Fruit fly (Drosophila melanogaster): Measurements from ENCODE around the gene CG11147.

CG11147 gene

DNA sequence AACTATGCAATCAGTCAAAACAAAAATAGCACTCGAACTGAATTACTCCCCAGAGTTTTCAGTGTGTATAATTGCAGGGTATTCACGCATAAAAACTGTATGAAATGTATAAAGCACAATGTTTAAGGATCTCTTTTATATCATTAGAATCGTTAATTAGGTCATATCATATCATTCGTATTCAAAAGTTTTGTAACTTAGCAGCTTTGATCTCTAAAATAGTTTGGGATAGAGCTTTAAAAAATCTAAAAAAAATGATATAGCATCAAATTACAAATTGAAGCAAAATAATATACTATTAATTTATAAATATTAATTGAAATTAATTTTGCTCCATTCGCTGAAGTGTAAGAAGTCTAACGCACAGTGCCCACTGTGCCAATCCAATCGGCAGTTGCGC lies 10.6 kb downstream of the CG11147 start (continued):
- TF ChIP-seq CG11902 (GFP tag; optimal IDR thresholded peaks at IDR 0.05) = no peak
- peak; percentile 56 for TF ChIP-seq svp (GFP tag)
- TF ChIP-seq CG32006 (GFP tag; optimal IDR thresholded peaks at IDR 0.05) = peak; percentile 64
- TF ChIP-seq Eip78C (GFP tag) = peak; percentile 64
- peak; percentile 3 for TF ChIP-seq CG3032 (tag; optimal IDR thresholded peaks at IDR 0.05)

DNA sequence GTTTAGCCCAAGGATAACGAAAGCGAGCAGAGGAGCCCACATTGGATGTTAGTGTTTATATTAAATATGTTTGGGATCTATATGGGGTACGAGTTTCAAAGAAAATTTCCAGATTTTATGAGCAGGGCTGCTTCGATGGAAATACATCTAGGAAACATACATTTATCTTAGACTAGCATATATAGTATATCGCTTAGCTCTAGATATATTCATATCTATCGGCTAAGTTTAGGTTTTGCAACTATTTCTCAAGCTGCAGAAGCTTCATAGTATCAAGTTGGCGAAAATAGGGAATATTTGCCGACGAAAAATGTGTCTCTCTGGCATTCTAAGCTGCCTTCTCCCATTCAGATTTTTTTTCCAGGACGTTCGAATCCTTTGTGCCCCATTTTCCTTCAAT lies 12.3 kb downstream of the CG11147 start, which contains the start of gene CG14006:
Gene CG14006 (minus strand): TSS at position 101 of the 400 bp plus-strand sequence.
- TF ChIP-seq CG6854 (GFP tag; optimal IDR thresholded peaks at IDR 0.05) (no peak), salr (GFP tag; optimal IDR thresholded peaks at IDR 0.05) (no peak), CG6163 (GFP tag; IDR thresholded peaks at IDR 0.05) (no peak), CG10631 (GFP tag; optimal IDR thresholded peaks at IDR 0.05) (no peak)

DNA sequence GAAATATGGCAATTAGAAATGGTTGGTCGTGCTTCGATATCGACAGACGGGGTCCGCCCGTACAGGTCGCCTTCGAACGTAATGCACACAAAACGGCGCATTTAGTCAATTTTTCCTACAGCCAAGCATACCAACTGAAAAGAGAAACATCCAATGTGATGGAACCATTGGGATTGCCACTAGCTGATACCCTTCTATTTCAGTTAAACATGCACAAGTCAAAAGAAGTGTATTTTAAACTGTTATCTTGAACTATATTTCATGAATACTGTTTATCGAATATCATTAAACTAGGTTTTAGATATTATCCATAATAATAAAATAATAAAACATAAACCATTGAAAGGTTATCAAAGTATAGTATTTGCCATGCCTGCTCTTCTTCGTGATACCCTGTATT lies 15.0 kb downstream of the CG11147 start:
- no peak for TF ChIP-seq Ets96B (tag; optimal IDR thresholded peaks at IDR 0.05)
- TF ChIP-seq Eip78C (GFP tag) = peak; percentile 61
- TF ChIP-seq svp (GFP tag) = peak; percentile 44
- TF ChIP-seq CG6792 (GFP tag; optimal IDR thresholded peaks at IDR 0.05) = no peak

DNA sequence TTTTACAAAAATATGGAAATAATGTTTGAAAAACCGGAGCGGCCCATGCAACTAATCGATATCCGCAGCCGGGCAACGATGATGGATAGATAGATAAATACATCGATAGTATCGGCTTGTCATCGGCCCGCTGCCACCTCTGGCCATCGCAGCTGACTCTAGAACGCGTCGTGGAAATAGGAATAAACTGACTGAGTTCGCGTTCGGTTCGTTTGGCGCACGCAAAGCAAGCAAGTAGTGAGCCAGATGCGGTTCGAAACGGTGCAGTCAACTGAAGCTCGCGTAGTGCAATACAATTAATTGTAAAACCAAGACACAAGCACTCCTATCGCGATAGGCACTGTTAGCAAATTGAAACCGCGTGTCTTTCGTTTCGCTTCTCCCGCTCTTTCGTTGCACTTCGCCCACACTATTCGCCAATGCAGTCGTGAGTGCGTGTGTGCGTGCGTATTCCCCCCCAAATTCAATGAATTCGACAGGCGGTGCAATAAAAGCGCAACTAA lies 16.5 kb downstream of the CG11147 start, which contains the start of gene CG11030:
Gene CG11030 (plus strand): TSS at position 136 of the 503 bp plus-strand sequence.
- TF ChIP-seq ss (GFP tag; optimal IDR thresholded peaks at IDR 0.05) (peak in 1 of 2 experiments; percentile 58), CG11762 (GFP tag; optimal IDR thresholded peaks at IDR 0.05; ENCODE audit: insufficient read depth) (no peak), eg (GFP tag; IDR thresholded peaks at IDR 0.05) (0 out of 3 replicates have a peak, but pooled peaks have one; percentile 9), svp (GFP tag) (peak; percentile 56), CG6163 (GFP tag; IDR thresholded peaks at IDR 0.05) (0 out of 3 replicates have a peak, but pooled peaks have one; percentile 55), CG32006 (GFP tag; optimal IDR thresholded peaks at IDR 0.05) (no peak), fd59A (GFP tag; optimal IDR thresholded peaks at IDR 0.05) (no peak), vri (GFP tag; optimal IDR thresholded peaks at IDR 0.05) (no peak), CG8632 (GFP tag; optimal IDR thresholded peaks at IDR 0.05) (no peak), CG10669 (GFP tag; optimal IDR thresholded peaks at IDR 0.05) (no peak), CG1621 (tag; optimal IDR thresholded peaks at IDR 0.05) (peak; percentile 42), CG3032 (tag; optimal IDR thresholded peaks at IDR 0.05) (no peak), CG15336 (GFP tag; IDR thresholded peaks at IDR 0.05) (no peak), Eip78C (GFP tag) (peak; percentile 38), Blimp-1 (GFP tag; optimal IDR thresholded peaks at IDR 0.05) (no peak)

DNA sequence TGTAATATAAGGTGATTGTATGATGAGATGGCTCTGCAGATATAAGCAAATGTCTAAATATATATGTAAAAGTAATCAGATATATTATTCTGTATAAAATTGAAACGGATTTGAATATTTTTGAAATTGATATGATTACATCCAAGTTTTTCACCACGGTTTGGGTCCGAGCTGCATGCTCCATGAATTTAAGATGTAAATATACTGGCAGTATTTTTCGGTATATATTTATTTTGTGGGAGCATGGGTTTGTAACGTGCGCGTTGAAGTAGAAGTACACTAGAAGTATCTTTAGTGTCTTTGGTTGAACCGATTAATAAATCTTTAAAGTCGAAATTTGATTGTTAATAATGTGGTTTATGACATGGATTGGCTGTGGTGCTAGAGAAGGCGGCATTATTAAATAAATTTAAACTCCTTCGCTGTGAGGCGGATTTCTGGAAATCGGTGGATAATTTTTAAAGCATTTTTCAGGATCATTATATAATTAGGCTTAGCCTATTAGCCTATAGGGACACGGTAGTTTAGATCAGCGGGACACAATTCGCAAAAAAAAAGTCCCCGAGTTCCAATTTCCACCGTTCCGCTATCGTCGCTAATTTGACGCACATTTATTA lies 17.1 kb downstream of the CG11147 start:
- TF ChIP-seq CG6163 (GFP tag; IDR thresholded peaks at IDR 0.05) = peak; percentile 15; the same call in 1 of the 3 replicates
- no peak for TF ChIP-seq Gug (GFP tag; IDR thresholded peaks at IDR 0.05)
- TF ChIP-seq CG10631 (GFP tag; optimal IDR thresholded peaks at IDR 0.05) = peak; percentile 20
- peak; percentile 25 for TF ChIP-seq Hr4 (GFP tag; optimal IDR thresholded peaks at IDR 0.05)
- TF ChIP-seq OdsH (GFP tag; optimal IDR thresholded peaks at IDR 0.05) = no peak
- TF ChIP-seq CG32006 (GFP tag; optimal IDR thresholded peaks at IDR 0.05) = peak; percentile 28

DNA sequence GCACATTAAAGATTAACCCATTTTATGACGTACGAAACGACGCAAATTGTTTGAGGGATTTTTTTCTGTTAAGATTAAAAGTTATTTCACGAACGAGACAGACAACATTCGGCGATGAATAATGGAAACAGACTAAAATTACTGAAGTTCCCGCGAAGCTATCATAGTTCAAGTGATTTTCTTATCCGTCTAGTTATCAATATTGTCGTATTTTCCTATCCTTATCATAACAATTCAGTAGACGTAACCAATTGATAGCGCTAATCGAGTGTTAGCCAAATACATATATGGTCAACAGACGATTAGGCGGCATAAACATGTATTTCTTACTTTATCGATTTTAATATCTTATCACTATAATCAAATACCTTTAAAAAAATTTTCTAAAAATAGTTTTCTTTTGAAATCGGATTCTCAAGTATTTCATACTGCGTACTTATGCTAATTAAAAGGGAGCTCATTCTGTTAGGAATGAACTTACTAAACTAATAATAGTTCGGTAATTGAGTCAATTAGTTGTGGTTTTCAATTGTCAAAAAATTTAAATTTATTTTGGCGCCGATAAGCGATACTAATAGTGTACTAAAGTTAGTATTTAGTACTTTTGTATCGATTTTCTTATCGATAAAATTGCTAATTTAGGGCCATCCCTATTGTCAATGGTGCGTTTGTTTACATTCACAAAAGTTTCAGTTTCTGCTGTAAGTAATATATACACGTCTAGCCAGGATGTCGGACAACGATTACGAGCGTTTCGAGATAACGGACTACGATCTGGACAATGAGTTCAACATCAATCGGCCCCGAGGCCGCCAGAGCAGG lies 20.4 kb downstream of the CG11147 start, which contains the start of the genes CG11149 and sip1:
Gene CG11149 (minus strand): TSS at position 493 of the 822 bp plus-strand sequence.
Gene sip1 (plus strand): TSS at position 645 of the 822 bp plus-strand sequence.
- TF ChIP-seq CG6808 (GFP tag; optimal IDR thresholded peaks at IDR 0.05) = no peak
- TF ChIP-seq CG9139 (GFP tag; optimal IDR thresholded peaks at IDR 0.05) = no peak
- TF ChIP-seq CG15336 (GFP tag; IDR thresholded peaks at IDR 0.05) = no peak
- TF ChIP-seq CG6276 (GFP tag; optimal IDR thresholded peaks at IDR 0.05) = no peak
- TF ChIP-seq salr (GFP tag; optimal IDR thresholded peaks at IDR 0.05) = no peak
- no peak for TF ChIP-seq Sox14 (GFP tag; optimal IDR thresholded peaks at IDR 0.05)
- TF ChIP-seq Eip93F (GFP tag; optimal IDR thresholded peaks at IDR 0.05) = no peak
- peak; percentile 77 for TF ChIP-seq vri (GFP tag; optimal IDR thresholded peaks at IDR 0.05)
- TF ChIP-seq Sox102F (GFP tag; optimal IDR thresholded peaks at IDR 0.05) = no peak
- no peak for TF ChIP-seq Ets21C (GFP tag; optimal IDR thresholded peaks at IDR 0.05)
- TF ChIP-seq CG3032 (tag; optimal IDR thresholded peaks at IDR 0.05) = no peak
- TF ChIP-seq fkh (GFP tag; optimal IDR thresholded peaks at IDR 0.05) = peak; percentile 88
